Worm (Caenorhabditis elegans): Measurements from ENCODE around the gene cyn-17.

cyn-17 gene

DNA sequence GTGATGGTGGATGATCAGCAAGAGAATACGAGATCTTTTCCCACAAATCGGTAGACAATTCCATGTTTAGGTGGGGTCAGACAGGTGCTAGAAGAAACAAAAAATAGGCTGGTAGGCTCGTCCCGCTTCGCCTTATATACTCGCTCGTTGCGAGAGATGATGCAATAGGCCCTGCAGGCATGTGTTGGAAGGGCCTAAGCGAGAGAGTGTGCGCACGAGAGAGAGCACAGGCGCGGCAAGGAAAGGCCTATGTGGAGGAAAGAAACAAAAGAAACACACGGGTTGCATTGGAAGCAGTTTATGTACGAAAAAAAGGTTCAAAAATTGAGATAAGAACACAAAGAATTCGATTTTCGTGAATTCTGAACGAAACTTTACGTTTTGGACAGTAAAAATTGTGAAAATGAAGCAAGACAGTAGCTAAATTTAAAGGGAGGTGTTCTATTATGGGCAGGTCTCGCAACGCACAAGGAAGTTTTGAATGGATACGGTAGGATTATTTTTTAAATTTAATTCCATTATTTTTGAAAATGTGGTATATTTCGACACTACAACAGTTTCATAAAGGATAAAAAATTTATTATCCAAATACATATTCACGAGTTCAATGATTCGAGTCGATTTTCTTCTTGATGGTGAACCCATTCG, 18.6 kb upstream of the cyn-17 start, which contains the start of gene F44E7.5 (continued):
- no peak for TF ChIP-seq eor-1 (tag; optimal IDR thresholded peaks at IDR 0.05)
- TF ChIP-seq mml-1 (tag; optimal IDR thresholded peaks at IDR 0.05): no peak
- no peak for TF ChIP-seq nhr-11 (tag; optimal IDR thresholded peaks at IDR 0.05)
- no peak for TF ChIP-seq elt-1 (tag; optimal IDR thresholded peaks at IDR 0.05)
- TF ChIP-seq aly-2 (tag; optimal IDR thresholded peaks at IDR 0.05): no peak
- TF ChIP-seq nhr-23 (tag; optimal IDR thresholded peaks at IDR 0.05): peak; percentile 76
- TF ChIP-seq pqm-1 (tag; optimal IDR thresholded peaks at IDR 0.05): peak; percentile 74
- TF ChIP-seq nfya-1 (tag; optimal IDR thresholded peaks at IDR 0.05; ENCODE audit: insufficient read depth): peak; percentile 60
- TF ChIP-seq nhr-76 (tag; optimal IDR thresholded peaks at IDR 0.05): no peak
- TF ChIP-seq ztf-4 (tag; optimal IDR thresholded peaks at IDR 0.05): no peak
- no peak for TF ChIP-seq egl-5 (tag; optimal IDR thresholded peaks at IDR 0.05)
- no peak for TF ChIP-seq unc-39 (tag; optimal IDR thresholded peaks at IDR 0.05)
- no peak for TF ChIP-seq mdl-1 (tag; optimal IDR thresholded peaks at IDR 0.05)
- TF ChIP-seq elt-3 (tag; optimal IDR thresholded peaks at IDR 0.05): no peak
- no peak for TF ChIP-seq nhr-67 (tag; optimal IDR thresholded peaks at IDR 0.05)
- TF ChIP-seq lin-39 (tag; optimal IDR thresholded peaks at IDR 0.05): no peak
- no peak for TF ChIP-seq daf-12 (tag; optimal IDR thresholded peaks at IDR 0.05)
- peak; percentile 7 for TF ChIP-seq hmg-11 (tag; optimal IDR thresholded peaks at IDR 0.05)
- TF ChIP-seq skn-1 (tag; optimal IDR thresholded peaks at IDR 0.05): peak; percentile 32
- no peak for TF ChIP-seq jun-1 (tag; optimal IDR thresholded peaks at IDR 0.05)

DNA sequence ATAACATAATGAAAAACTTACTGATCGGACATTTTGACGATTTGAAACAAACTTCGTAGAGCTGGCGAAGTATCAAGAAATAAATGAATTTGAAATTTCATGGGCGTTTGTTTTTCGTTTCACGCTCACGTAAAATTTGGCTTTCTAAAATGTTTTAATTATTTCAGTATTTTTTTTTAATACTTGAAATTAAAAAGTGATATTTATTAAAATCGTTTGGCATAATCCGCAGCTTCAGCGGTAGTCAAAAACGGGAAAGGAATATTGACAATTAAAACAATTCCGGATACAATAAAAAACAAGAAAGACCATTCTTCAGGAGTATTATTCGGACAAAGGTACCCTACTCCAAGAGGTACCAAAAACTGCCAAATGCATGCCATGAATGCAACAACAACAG, 16.8 kb upstream of the cyn-17 start, which contains the start of gene fbxa-183:
Gene fbxa-183 (minus strand): TSS at position 101 of the 400 bp plus-strand sequence.
- TF ChIP-seq nfya-1 (tag; optimal IDR thresholded peaks at IDR 0.05; ENCODE audit: insufficient read depth): no peak
- TF ChIP-seq nhr-237 (tag; optimal IDR thresholded peaks at IDR 0.05): no peak
- no peak for TF ChIP-seq sea-2 (GFP tag; optimal IDR thresholded peaks at IDR 0.05)
- no peak for TF ChIP-seq ama-1 (optimal IDR thresholded peaks at IDR 0.05)
- TF ChIP-seq nhr-25 (tag; optimal IDR thresholded peaks at IDR 0.05): no peak
- no peak for TF ChIP-seq ceh-82 (tag; optimal IDR thresholded peaks at IDR 0.05)
- TF ChIP-seq daf-12 (tag; optimal IDR thresholded peaks at IDR 0.05): no peak
- no peak for TF ChIP-seq ceh-16 (tag; optimal IDR thresholded peaks at IDR 0.05)
- TF ChIP-seq ztf-4 (tag; optimal IDR thresholded peaks at IDR 0.05): no peak
- TF ChIP-seq R02D3.7 (tag; optimal IDR thresholded peaks at IDR 0.05): no peak
- TF ChIP-seq egl-27 (tag; optimal IDR thresholded peaks at IDR 0.05): no peak
- no peak for TF ChIP-seq fos-1 (tag; optimal IDR thresholded peaks at IDR 0.05)
- no peak for TF ChIP-seq zag-1 (tag; optimal IDR thresholded peaks at IDR 0.05)
- TF ChIP-seq nhr-76 (tag; optimal IDR thresholded peaks at IDR 0.05): no peak

DNA sequence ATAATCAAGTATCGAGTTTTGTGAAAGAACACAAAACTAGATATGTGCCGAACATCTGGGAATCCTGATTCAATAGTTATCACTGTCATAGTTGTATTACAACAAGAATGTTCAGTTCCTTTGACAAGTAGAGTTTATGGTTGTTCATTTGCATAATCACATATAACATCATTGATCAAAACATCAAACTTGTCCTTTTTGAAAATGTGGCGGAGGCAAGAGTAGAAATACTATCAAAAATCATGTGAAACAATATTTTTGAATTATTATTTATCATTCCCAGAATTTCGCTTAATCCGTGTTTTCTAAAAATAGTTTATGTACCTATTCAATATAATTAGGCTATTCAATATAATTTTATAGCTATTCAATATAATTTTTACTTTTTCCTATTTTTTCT, 14.1 kb upstream of the cyn-17 start, which contains the start of gene F44E7.7:
Gene F44E7.7 (minus strand): TSS at position 101 of the 400 bp plus-strand sequence.
- no peak for TF ChIP-seq nhr-28 (tag; optimal IDR thresholded peaks at IDR 0.05)

DNA sequence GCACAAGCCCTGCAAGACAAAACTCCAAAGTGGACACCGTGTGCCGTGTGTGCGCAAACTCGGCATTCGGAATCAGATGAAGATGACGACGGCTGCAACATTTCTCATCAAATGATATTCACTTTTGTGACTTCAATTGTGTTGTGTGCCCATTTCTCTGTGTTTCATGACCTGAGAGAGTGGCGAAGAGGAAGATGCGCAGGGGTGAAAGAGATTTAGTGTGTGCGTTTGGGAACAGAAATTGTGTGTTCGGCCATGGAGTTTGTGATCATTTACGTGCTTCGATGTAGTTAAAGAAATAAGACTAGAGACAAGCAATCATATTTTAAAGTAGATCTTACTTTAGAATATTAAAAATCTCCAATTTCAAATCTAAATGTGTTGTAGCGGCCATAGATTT, 10.8 kb upstream of the cyn-17 start:
- TF ChIP-seq ama-1 (optimal IDR thresholded peaks at IDR 0.05) (no peak), hmg-11 (tag; optimal IDR thresholded peaks at IDR 0.05) (no peak), pha-4 (tag; optimal IDR thresholded peaks at IDR 0.05) (no peak), fkh-10 (GFP tag; optimal IDR thresholded peaks at IDR 0.05) (no peak)

DNA sequence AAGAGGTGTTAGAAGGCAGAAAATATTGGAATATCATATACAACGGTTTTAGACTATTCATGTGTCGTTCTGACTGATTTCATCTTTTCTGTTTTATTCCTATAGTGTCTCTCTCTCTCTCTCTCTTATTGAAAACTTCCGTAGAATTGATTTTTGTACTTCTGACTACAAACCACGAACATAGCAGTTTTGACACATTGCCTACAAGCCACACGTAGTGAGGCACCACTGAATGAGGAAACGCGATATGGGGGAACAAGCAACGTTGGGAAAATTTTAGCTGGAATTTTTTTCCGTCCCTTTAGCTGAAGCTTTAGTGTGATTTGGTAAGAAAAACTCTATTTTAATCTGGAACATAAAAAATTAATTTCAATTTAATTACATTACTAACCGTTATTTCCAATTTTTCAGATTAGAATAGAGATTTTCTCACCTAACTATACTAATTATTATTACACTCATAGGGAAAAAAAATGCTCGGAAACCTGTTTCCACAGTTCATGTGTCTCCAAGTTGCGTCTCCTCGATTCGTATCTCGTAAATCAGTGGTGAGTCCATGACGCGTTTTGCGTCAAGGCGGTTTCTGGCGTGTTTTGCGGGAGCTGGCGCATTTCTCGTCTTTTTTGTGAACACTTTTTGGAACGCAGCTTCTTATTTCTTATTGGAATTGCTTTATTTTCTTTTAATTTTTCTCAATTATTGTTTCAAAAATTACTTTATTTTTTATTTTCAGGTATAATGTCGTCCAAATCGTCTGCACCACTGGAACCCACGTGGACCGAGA, 8.8 kb upstream of the cyn-17 start, which contains the start of the genes nhr-142 and F44E7.9:
Gene nhr-142 (minus strand): TSS at position 57 of the 784 bp plus-strand sequence.
Gene F44E7.9 (plus strand): TSS at position 734 of the 784 bp plus-strand sequence.
- TF ChIP-seq fos-1 (tag; optimal IDR thresholded peaks at IDR 0.05) (no peak), nhr-43 (tag; optimal IDR thresholded peaks at IDR 0.05; ENCODE audit: poor library complexity, severe bottlenecking) (peak; percentile 78), lin-39 (tag; optimal IDR thresholded peaks at IDR 0.05) (peak; percentile 52), nhr-77 (tag; optimal IDR thresholded peaks at IDR 0.05) (peak; percentile 41), nfya-1 (tag; optimal IDR thresholded peaks at IDR 0.05; ENCODE audit: insufficient read depth) (peak; percentile 72), nhr-237 (tag; optimal IDR thresholded peaks at IDR 0.05) (no peak), zag-1 (tag; optimal IDR thresholded peaks at IDR 0.05) (no peak), skn-1 (tag; optimal IDR thresholded peaks at IDR 0.05) (peak; percentile 45), tbx-2 (tag; optimal IDR thresholded peaks at IDR 0.05) (peak; percentile 71), ceh-28 (tag; optimal IDR thresholded peaks at IDR 0.05) (peak; percentile 10), nhr-28 (tag; optimal IDR thresholded peaks at IDR 0.05) (no peak), elt-3 (tag; optimal IDR thresholded peaks at IDR 0.05) (no peak), nhr-11 (tag; optimal IDR thresholded peaks at IDR 0.05) (peak; percentile 60), R02D3.7 (tag; optimal IDR thresholded peaks at IDR 0.05) (peak; percentile 70), fkh-10 (GFP tag; optimal IDR thresholded peaks at IDR 0.05) (peak; percentile 6), ceh-9 (tag; optimal IDR thresholded peaks at IDR 0.05) (no peak), ceh-82 (tag; optimal IDR thresholded peaks at IDR 0.05) (peak; percentile 59), ztf-11 (tag; optimal IDR thresholded peaks at IDR 0.05) (no peak), mml-1 (tag; optimal IDR thresholded peaks at IDR 0.05) (no peak), egl-5 (tag; optimal IDR thresholded peaks at IDR 0.05) (peak; percentile 43), ama-1 (optimal IDR thresholded peaks at IDR 0.05) (no peak), hmg-11 (tag; optimal IDR thresholded peaks at IDR 0.05) (peak; percentile 71), pha-4 (tag; optimal IDR thresholded peaks at IDR 0.05) (peak; percentile 83), pqm-1 (tag; optimal IDR thresholded peaks at IDR 0.05) (peak; percentile 62), snpc-4 (tag; optimal IDR thresholded peaks at IDR 0.05) (peak; percentile 72), nhr-23 (tag; optimal IDR thresholded peaks at IDR 0.05) (peak; percentile 81), lsy-12 (tag; optimal IDR thresholded peaks at IDR 0.05) (peak; percentile 81)
